Fruit fly (Drosophila melanogaster) whole organism, pupa: ENCODE data around the gene CG31954.

Experiments
- CG10348 ChIP-seq: fragments of 200-800 bp; sonication (Bioruptor generic); IDR thresholded peaks from 2 replicates; pipeline ENCODE4 v1.3.6; 2022; ENCODE audit warnings: missing biosample characterization, missing genetic modification characterization
- CG12605 ChIP-seq: fragments of 200-800 bp; sonication (Bioruptor generic); IDR thresholded peaks from 2 replicates; pipeline ENCODE4 v1.3.6; 2022; ENCODE audit warnings: missing biosample characterization, missing genetic modification characterization
- CG13204 ChIP-seq: fragments of 200-800 bp; sonication (Bioruptor generic); optimal IDR thresholded peaks from 2 replicates; lab custom pipeline; 2018; ENCODE audit warnings: missing biosample characterization, mild to moderate bottlenecking, missing genetic modification characterization, moderate library complexity
- CG14655 ChIP-seq: fragments of 200-800 bp; sonication (Bioruptor generic); optimal IDR thresholded peaks from 3 replicates; lab custom pipeline; 2017; ENCODE audit warnings: mild to moderate bottlenecking, missing biosample characterization, missing genetic modification reagents, missing genetic modification characterization
- CG15710 ChIP-seq: fragments of 200-800 bp; sonication (Bioruptor generic); optimal IDR thresholded peaks from 2 replicates; lab custom pipeline; 2018; ENCODE audit warnings: missing biosample characterization, mild to moderate bottlenecking, missing genetic modification characterization, moderate library complexity
- CG17806 ChIP-seq: fragments of 200-800 bp; sonication (Bioruptor generic); optimal IDR thresholded peaks from 2 replicates; lab custom pipeline; 2018; ENCODE audit warnings: missing biosample characterization, mild to moderate bottlenecking, missing genetic modification characterization, moderate library complexity
- CG32121 ChIP-seq: fragments of 200-800 bp; sonication (Bioruptor generic); IDR thresholded peaks from 2 replicates; pipeline ENCODE4 v1.3.6; 2022; ENCODE audit warnings: missing biosample characterization, missing genetic modification characterization
- CG34367 ChIP-seq: fragments of 200-800 bp; sonication (Bioruptor generic); optimal IDR thresholded peaks from 2 replicates; lab custom pipeline; 2018; ENCODE audit warnings: missing biosample characterization, mild to moderate bottlenecking, missing genetic modification characterization
- CG4496 ChIP-seq: fragments of 200-800 bp; sonication (Bioruptor generic); IDR thresholded peaks from 3 replicates; pipeline ENCODE4 v1.3.6; 2022; ENCODE audit warnings: missing biosample characterization, missing genetic modification characterization
- CG8159 ChIP-seq: fragments of 200-800 bp; sonication (Bioruptor generic); optimal IDR thresholded peaks from 3 replicates; lab custom pipeline; 2018; ENCODE audit warnings: missing biosample characterization, mild to moderate bottlenecking, missing genetic modification characterization, moderate library complexity
- CG8301 ChIP-seq: fragments of 200-800 bp; sonication (Bioruptor generic); optimal IDR thresholded peaks from 2 replicates; lab custom pipeline; 2018; ENCODE audit warnings: missing biosample characterization, mild to moderate bottlenecking, missing genetic modification characterization
- D1 ChIP-seq: fragments of 200-800 bp; sonication (Bioruptor generic); optimal IDR thresholded peaks from 2 replicates; lab custom pipeline; 2018; ENCODE audit warnings: missing biosample characterization, mild to moderate bottlenecking, missing genetic modification characterization, moderate library complexity
- EcR ChIP-seq: fragments of 200-800 bp; sonication (Bioruptor generic); optimal IDR thresholded peaks from 3 replicates; lab custom pipeline; 2019; ENCODE audit warnings: missing biosample characterization, missing genetic modification characterization, mild to moderate bottlenecking, moderate library complexity, missing genetic modification reagents
- Ets98B ChIP-seq: fragments of 200-800 bp; sonication (Bioruptor generic); IDR thresholded peaks from 2 replicates; pipeline ENCODE4 v1.3.6; 2022; ENCODE audit warnings: missing biosample characterization, missing genetic modification characterization
- Pif1A ChIP-seq: fragments of 200-800 bp; sonication (Bioruptor generic); optimal IDR thresholded peaks from 3 replicates; lab custom pipeline; 2016; ENCODE audit warnings: missing biosample characterization, missing genetic modification characterization
- Pif1B ChIP-seq: fragments of 200-800 bp; sonication (Bioruptor generic); optimal IDR thresholded peaks from 3 replicates; lab custom pipeline; 2016; ENCODE audit warnings: missing biosample characterization, missing genetic modification characterization
- Snoo ChIP-seq: fragments of 200-800 bp; sonication (Bioruptor generic); optimal IDR thresholded peaks from 3 replicates; lab custom pipeline; 2017; ENCODE audit warnings: missing biosample characterization, mild to moderate bottlenecking, missing genetic modification characterization, inconsistent platforms
- fd96Ca ChIP-seq: fragments of 200-800 bp; sonication (Bioruptor generic); IDR thresholded peaks from 3 replicates; pipeline ENCODE4 v1.3.6; 2022; ENCODE audit warnings: missing biosample characterization, missing genetic modification characterization
- gl ChIP-seq: fragments of 200-800 bp; sonication (Bioruptor generic); optimal IDR thresholded peaks from 2 replicates; lab custom pipeline; 2018; ENCODE audit warnings: missing biosample characterization, mild to moderate bottlenecking, missing genetic modification characterization
- rn ChIP-seq: fragments of 200-800 bp; sonication (Bioruptor generic); IDR thresholded peaks from 2 replicates; pipeline ENCODE4 v1.3.6; 2022; ENCODE audit warnings: missing biosample characterization, missing genetic modification characterization

Gene CG31954

DNA sequence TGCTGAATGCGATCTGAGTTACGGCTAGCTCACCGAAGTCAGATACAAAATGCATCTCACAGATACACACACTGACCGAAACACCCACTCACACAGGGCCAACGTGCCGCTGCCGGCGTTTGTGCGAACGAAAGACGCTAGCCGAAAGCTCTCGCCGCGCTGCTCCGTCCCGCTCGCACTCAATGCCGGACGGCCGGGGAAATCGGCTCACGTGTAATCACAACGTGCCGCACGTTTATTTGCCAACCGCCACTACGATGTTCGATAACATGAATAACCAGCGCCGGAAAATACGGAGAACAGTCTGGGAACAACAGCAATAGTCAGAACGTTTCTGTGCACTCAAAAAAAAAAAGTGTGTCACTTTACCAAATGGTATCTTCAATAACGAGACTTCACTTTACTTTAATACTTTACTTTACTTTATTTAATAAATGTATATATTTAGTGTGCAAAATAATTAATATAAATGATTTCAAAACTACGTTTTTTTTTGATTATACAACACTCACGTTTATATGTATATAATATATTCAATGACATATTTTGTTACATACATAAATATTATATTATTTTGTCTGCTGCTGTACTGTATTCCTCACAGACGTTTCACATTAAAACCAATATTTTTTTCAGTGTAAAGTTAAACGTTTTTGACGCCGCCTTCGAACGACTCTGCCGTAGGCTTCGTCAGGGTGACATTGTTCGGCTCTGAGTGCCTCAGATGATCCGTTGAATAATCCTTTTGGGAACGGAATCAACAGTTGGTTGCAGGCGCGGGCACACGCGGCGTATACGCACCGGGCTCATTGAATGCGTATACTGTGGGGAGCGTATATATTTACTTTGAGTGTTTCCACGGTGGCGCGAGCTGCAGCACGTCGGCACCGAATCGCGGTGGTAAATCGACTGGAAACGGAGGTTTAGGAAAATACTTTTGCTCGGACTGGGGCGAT is 2.4 kb downstream of the CG31954 start, which contains the start of gene tim:
tim (minus strand) TSS at position 911 of the 956 bp plus-strand sequence.
- TF ChIP-seq fd96Ca (GFP tag; lab: Robert Waterston, UW) (peak; percentile 41; the same call in 1 of the 3 replicates), CG13204 (GFP tag; lab: Kevin White, UChicago) (no peak), Ets98B (GFP tag; lab: Robert Waterston, UW) (no peak), gl (tag; lab: Kevin White, UChicago) (no peak), Pif1A (GFP tag; lab: Kevin White, UChicago) (no peak), D1 (tag; lab: Kevin White, UChicago) (no peak), CG8301 (no peak), CG4496 (GFP tag; lab: Robert Waterston, UW) (peak; percentile 46; the same call in 2 of the 3 replicates)
- TF ChIP-seq, all 21 proteins: peak for 2

DNA sequence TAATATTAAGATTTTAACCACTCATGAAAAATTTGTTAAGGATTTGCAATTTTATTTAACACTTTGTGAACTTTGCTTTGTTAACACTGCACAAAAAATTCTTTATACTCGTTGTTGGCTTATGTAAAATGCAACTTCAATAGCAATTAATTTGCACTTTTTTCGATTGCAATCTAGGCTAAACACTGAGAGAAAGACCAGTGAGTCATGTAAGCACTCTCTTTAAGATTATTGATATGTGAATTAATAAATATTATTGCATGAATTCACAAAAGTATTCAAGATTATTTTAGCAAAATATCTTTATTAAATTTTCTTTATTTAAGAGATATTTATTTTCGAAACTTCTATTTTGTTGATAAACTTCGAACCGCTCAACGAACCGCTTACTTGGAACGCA is 3.1 kb downstream of the CG31954 start:
- TF ChIP-seq CG32121 (no peak; the same call in none of the 2 replicates), CG10348 (no peak), Ets98B (GFP tag; lab: Robert Waterston, UW) (0 out of 2 replicates have a peak, but pooled peaks have one; percentile 36), gl (tag; lab: Kevin White, UChicago) (no peak), fd96Ca (GFP tag; lab: Robert Waterston, UW) (no peak), CG15710 (tag; lab: Kevin White, UChicago) (no peak)
- TF ChIP-seq, all 21 proteins: peak for 1

DNA sequence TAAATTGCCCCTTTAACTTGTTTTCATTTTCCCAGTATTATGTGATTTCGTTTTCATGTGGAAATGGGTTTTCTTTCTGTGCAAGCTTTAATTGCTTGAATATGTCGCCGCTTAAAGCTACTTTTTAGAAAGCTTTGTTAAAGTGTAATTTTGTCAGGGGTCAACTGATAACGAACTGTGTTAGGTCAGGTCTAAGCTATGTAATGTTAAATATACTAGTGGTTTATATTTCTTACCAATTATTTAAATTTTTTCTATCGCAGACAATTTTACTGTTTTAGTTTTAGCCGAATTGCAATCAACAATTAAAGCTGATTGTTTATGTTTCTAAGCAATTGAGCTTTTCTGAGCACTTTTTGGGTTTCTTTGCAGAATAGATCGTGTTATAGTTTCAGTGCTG is 3.6 kb downstream of the CG31954 start:
- TF ChIP-seq Snoo (tag; lab: Kevin White, UChicago), result no peak
- TF ChIP-seq CG8301, result no peak
- TF ChIP-seq CG15710 (tag; lab: Kevin White, UChicago), result no peak
- TF ChIP-seq CG12605 (GFP tag; lab: Robert Waterston, UW), result no peak
- TF ChIP-seq CG34367 (tag; lab: Kevin White, UChicago), result no peak
- no peak for TF ChIP-seq Pif1B
- TF ChIP-seq CG32121, result no peak

DNA sequence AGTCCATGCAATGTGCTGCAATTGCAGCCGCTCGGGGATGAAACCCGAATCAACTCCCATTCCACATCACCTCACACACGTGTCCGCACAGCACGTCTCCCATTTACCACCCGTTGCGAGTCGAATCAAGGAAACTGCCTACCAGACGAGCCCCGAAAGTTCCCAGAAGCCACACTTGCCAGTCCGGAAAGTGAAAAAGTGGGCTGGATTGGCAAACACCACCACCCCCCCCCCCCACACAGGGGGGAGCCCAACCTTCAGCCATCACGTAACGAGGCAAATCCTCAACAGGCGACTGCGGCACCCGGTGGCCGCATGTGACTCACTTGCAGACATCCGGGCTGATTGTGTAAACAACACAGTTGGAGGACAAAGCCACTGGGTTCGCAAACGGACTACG is 5.1 kb downstream of the CG31954 start:
- no peak for TF ChIP-seq CG8301

DNA sequence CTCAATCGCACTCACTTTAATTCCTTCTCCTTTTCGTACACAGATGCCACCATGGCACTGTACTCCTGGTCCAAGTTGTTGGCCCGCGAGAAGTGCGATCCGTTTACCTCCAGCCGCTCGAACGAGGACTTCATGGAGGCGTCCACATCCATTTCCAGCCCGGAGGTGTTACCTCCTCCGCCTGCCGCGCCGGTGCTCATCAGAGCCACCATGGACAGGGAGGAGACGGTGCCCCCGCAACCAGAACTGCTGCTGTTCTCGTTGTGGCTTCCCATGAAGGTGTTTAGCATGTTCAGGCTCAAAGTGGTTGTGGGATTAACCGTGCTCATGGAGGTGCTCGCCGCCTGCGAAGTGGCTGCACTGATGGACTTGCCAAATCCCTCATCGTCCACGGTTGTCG is 14.4 kb downstream of the CG31954 start:
- TF ChIP-seq gl (tag; lab: Kevin White, UChicago) (no peak), CG13204 (GFP tag; lab: Kevin White, UChicago) (no peak), CG15710 (tag; lab: Kevin White, UChicago) (no peak), CG32121 (no peak), Pif1A (GFP tag; lab: Kevin White, UChicago) (no peak), EcR (GFP tag; lab: Kevin White, UChicago) (no peak), Pif1B (no peak)

DNA sequence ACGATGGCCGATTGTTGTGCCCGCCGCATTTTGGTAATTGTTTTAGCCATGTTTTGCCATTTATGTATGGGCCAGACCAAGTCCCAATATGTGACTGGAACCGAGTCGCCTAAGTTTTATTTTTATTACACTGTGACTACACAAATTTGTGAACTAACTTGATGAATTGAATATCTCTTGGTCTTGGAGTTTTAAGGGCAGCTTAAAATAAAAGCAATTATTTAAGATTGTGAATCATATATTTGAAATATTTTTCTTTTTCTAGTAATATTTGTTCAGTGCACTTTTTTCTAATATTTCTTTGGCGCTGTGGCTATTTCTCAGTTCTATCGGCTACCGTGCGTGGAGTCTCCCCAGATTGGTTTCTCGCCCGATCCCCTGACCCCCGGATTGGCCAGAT is 16.4 kb downstream of the CG31954 start:
- TF ChIP-seq fd96Ca (GFP tag; lab: Robert Waterston, UW) (no peak), CG8159 (tag; lab: Kevin White, UChicago) (no peak), CG10348 (no peak), rn (no peak), Pif1B (no peak), CG8301 (peak; percentile 2), CG17806 (tag; lab: Kevin White, UChicago) (no peak), CG34367 (tag; lab: Kevin White, UChicago) (no peak), CG12605 (GFP tag; lab: Robert Waterston, UW) (peak; percentile 33; the same call in 1 of the 2 replicates), CG32121 (peak; percentile 48; the same call in 1 of the 2 replicates), CG13204 (GFP tag; lab: Kevin White, UChicago) (no peak), Snoo (tag; lab: Kevin White, UChicago) (no peak), CG4496 (GFP tag; lab: Robert Waterston, UW) (no peak; the same call in 2 of the 3 replicates), CG14655 (GFP tag; lab: Kevin White, UChicago) (no peak)

DNA sequence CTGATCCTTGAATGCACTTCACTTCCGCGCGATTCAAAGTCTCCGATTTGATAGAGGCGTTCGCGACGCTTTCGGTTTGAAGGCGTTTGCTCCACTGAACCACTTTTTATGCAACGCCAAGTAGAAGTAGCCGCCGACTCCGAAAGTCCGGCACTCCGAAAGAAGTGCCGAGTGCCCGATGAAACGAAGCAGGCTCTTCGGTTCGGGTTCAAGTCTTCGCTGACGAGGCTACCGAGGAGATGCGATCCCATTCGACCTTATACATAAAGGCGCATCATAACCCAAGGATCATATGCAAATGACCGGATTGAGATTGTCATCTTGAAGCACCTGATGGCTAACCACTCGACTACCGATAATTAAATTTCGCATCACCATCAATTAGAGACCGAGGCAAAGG is 18.9 kb downstream of the CG31954 start, which contains the start of gene CG15414:
CG15414 (minus strand) TSS at position 101 of the 400 bp plus-strand sequence.
- TF ChIP-seq CG32121, result no peak
- peak; percentile 53; the same call in 2 of the 3 replicates for TF ChIP-seq CG4496 (GFP tag; lab: Robert Waterston, UW)
- TF ChIP-seq CG8301, result no peak
- TF ChIP-seq CG15710 (tag; lab: Kevin White, UChicago), result no peak
